Fruit fly (Drosophila melanogaster) whole organism, embryonic: Measurements from ENCODE around the gene CG5079.

Source experiments
- Atf6 ChIP-seq: fragments of 200-800 bp; sonication (Bioruptor generic); IDR thresholded peaks from 2 replicates; pipeline ENCODE4 v1.3.6; 2022; ENCODE audit warnings: missing biosample characterization, missing genetic modification characterization
- CG1024 ChIP-seq: fragments of 200-800 bp; sonication (Bioruptor generic); IDR thresholded peaks from 2 replicates; pipeline ENCODE4 v1.3.6; 2022; ENCODE audit warnings: missing biosample characterization, missing genetic modification characterization
- CG1233 ChIP-seq: fragments of 200-800 bp; sonication (Bioruptor generic); optimal IDR thresholded peaks from 4 replicates; lab custom pipeline; 2018; ENCODE audit warnings: missing biosample characterization, mild to moderate bottlenecking, missing genetic modification characterization
- CG12391 ChIP-seq: fragments of 200-800 bp; sonication (Bioruptor generic); optimal IDR thresholded peaks from 3 replicates; lab custom pipeline; 2018; ENCODE audit warnings: missing biosample characterization, mild to moderate bottlenecking, missing genetic modification characterization, moderate library complexity
- CG14710 ChIP-seq: fragments of 200-800 bp; sonication (Bioruptor generic); optimal IDR thresholded peaks from 3 replicates; lab custom pipeline; 2019; ENCODE audit warnings: missing biosample characterization, mild to moderate bottlenecking, missing genetic modification characterization, moderate library complexity
- CG1792 ChIP-seq: fragments of 200-800 bp; sonication (Bioruptor generic); optimal IDR thresholded peaks from 2 replicates; lab custom pipeline; 2016; ENCODE audit warnings: missing biosample characterization, missing genetic modification characterization
- CG18619 ChIP-seq: fragments of 200-800 bp; sonication (Bioruptor generic); optimal IDR thresholded peaks from 3 replicates; lab custom pipeline; 2017; ENCODE audit warnings: missing biosample characterization, mild to moderate bottlenecking, missing genetic modification characterization
- CG2889 ChIP-seq: fragments of 200-800 bp; sonication (Bioruptor generic); IDR thresholded peaks from 3 replicates; pipeline ENCODE4 v1.3.6; 2022; ENCODE audit warnings: missing biosample characterization, missing genetic modification characterization
- CG31441 ChIP-seq: fragments of 200-800 bp; sonication (Bioruptor generic); IDR thresholded peaks from 2 replicates; pipeline ENCODE4 v1.3.6; 2022; ENCODE audit warnings: missing biosample characterization, missing genetic modification characterization
- CG3995 ChIP-seq: fragments of 200-800 bp; sonication (Bioruptor generic); optimal IDR thresholded peaks from 3 replicates; lab custom pipeline; 2016; ENCODE audit warnings: missing biosample characterization, missing genetic modification characterization
- CG42726 ChIP-seq: fragments of 200-800 bp; sonication (Bioruptor generic); IDR thresholded peaks from 2 replicates; pipeline ENCODE4 v1.3.6; 2022; ENCODE audit warnings: missing biosample characterization, missing genetic modification characterization; ENCODE audit not compliant: partially characterized antibody
- CG4617 ChIP-seq: fragments of 200-800 bp; sonication (Bioruptor generic); optimal IDR thresholded peaks from 3 replicates; lab custom pipeline; 2016; ENCODE audit warnings: missing biosample characterization, missing genetic modification characterization, borderline replicate concordance
- CG4854 ChIP-seq: fragments of 200-800 bp; sonication (Bioruptor generic); optimal IDR thresholded peaks from 2 replicates; lab custom pipeline; 2016; ENCODE audit warnings: missing biosample characterization, missing genetic modification characterization, inconsistent platforms
- CG7745 ChIP-seq: fragments of 200-800 bp; sonication (Bioruptor generic); optimal IDR thresholded peaks from 2 replicates; lab custom pipeline; 2018; ENCODE audit warnings: missing biosample characterization, mild to moderate bottlenecking, missing genetic modification characterization, moderate library complexity
- CG8290 ChIP-seq, 3 experiments: fragments of 200-800 bp; sonication (Bioruptor generic); optimal IDR thresholded peaks; 2 replicates each; lab custom pipeline; 2016 to 2019; ENCODE audit warnings: missing biosample characterization in 3 of 3, missing genetic modification characterization in 3 of 3, mild to moderate bottlenecking in 2 of 3, moderate library complexity in 1 of 3
- CG9797 ChIP-seq: fragments of 200-800 bp; sonication (Bioruptor generic); optimal IDR thresholded peaks from 3 replicates; lab custom pipeline; 2018; ENCODE audit warnings: missing biosample characterization, mild to moderate bottlenecking, missing genetic modification characterization
- Dek ChIP-seq: fragments of 200-800 bp; sonication (Bioruptor generic); optimal IDR thresholded peaks from 3 replicates; lab custom pipeline; 2019; ENCODE audit warnings: missing biosample characterization, mild to moderate bottlenecking, missing genetic modification characterization, moderate library complexity
- Dp ChIP-seq: fragments of 200-800 bp; sonication (Bioruptor generic); optimal IDR thresholded peaks from 2 replicates; lab custom pipeline; 2018; ENCODE audit warnings: missing biosample characterization, mild to moderate bottlenecking, missing genetic modification characterization, moderate library complexity
- Dref ChIP-seq: fragments of 200-800 bp; sonication (Bioruptor generic); IDR thresholded peaks from 2 replicates; pipeline ENCODE4 v1.3.6; 2022; ENCODE audit warnings: missing biosample characterization, missing genetic modification characterization
- Drgx ChIP-seq: fragments of 200-800 bp; sonication (Bioruptor generic); IDR thresholded peaks from 2 replicates; pipeline ENCODE4 v1.3.6; 2022; ENCODE audit warnings: missing biosample characterization, missing genetic modification characterization
- ERR ChIP-seq: fragments of 200-800 bp; sonication (Bioruptor generic); optimal IDR thresholded peaks from 2 replicates; lab custom pipeline; 2016; ENCODE audit warnings: missing biosample characterization, missing genetic modification characterization
- Eip74EF ChIP-seq, 2 experiments: fragments of 200-800 bp in 1 of 2; fragments of >200 bp in 1 of 2; sonication (Bioruptor generic) in 1 of 2; optimal IDR thresholded peaks; 2 replicates each; lab custom pipeline; 2017 to 2019; ENCODE audit warnings: missing biosample characterization in 2 of 2, missing genetic modification characterization in 2 of 2, mild to moderate bottlenecking in 1 of 2, moderate library complexity in 1 of 2
- Ets97D ChIP-seq: fragments of 200-800 bp; sonication (Bioruptor generic); optimal IDR thresholded peaks from 3 replicates; lab custom pipeline; 2016; ENCODE audit warnings: missing biosample characterization, missing genetic modification characterization
- HLHmδ ChIP-seq: fragments of 200-800 bp; sonication (Bioruptor generic); optimal IDR thresholded peaks from 2 replicates; lab custom pipeline; 2018; ENCODE audit warnings: missing biosample characterization, mild to moderate bottlenecking, missing genetic modification characterization, moderate library complexity
- Hmr ChIP-seq: fragments of 200-800 bp; sonication (Bioruptor generic); optimal IDR thresholded peaks from 3 replicates; lab custom pipeline; 2017; ENCODE audit warnings: mild to moderate bottlenecking, missing biosample characterization, missing genetic modification reagents, missing genetic modification characterization
- Hmx ChIP-seq: fragments of 200-800 bp; sonication (Bioruptor generic); optimal IDR thresholded peaks from 2 replicates; lab custom pipeline; 2016; ENCODE audit warnings: missing biosample characterization, missing genetic modification characterization
- Hr3 ChIP-seq: fragments of 200-800 bp; sonication (Bioruptor generic); optimal IDR thresholded peaks from 3 replicates; lab custom pipeline; 2016; ENCODE audit warnings: missing biosample characterization, missing genetic modification characterization
- Lhr ChIP-seq: fragments of 200-800 bp; sonication (Bioruptor generic); optimal IDR thresholded peaks from 3 replicates; lab custom pipeline; 2017; ENCODE audit warnings: mild to moderate bottlenecking, missing biosample characterization, missing genetic modification reagents, missing genetic modification characterization
- MESR4 ChIP-seq: fragments of 200-800 bp; sonication (Bioruptor generic); optimal IDR thresholded peaks from 2 replicates; lab custom pipeline; 2018; ENCODE audit warnings: missing biosample characterization, mild to moderate bottlenecking, missing genetic modification characterization, moderate library complexity
- Max ChIP-seq: fragments of 200-800 bp; sonication (Bioruptor generic); optimal IDR thresholded peaks from 2 replicates; lab custom pipeline; 2016; ENCODE audit warnings: missing biosample characterization, mild to moderate bottlenecking, missing genetic modification characterization
- Med ChIP-seq: fragments of 200-800 bp; sonication (Bioruptor generic); peaks from one replicate; lab custom pipeline; 2016; ENCODE audit warnings: missing biosample characterization, missing genetic modification characterization, mild to moderate bottlenecking, inconsistent platforms, moderate library complexity
- YL-1 ChIP-seq: fragments of 200-800 bp; sonication (Bioruptor generic); optimal IDR thresholded peaks from 3 replicates; lab custom pipeline; 2017; ENCODE audit warnings: missing biosample characterization, mild to moderate bottlenecking, missing genetic modification characterization
- amos ChIP-seq: fragments of 200-800 bp; sonication (Bioruptor generic); IDR thresholded peaks from 2 replicates; pipeline ENCODE4 v1.3.6; 2022; ENCODE audit warnings: missing biosample characterization, missing genetic modification characterization; ENCODE audit not compliant: partially characterized antibody
- az2 ChIP-seq: fragments of 200-800 bp; sonication (Bioruptor generic); optimal IDR thresholded peaks from 3 replicates; lab custom pipeline; 2016; ENCODE audit warnings: missing biosample characterization, missing genetic modification characterization
- bbx ChIP-seq: fragments of 200-800 bp; sonication (Bioruptor generic); IDR thresholded peaks from 2 replicates; pipeline ENCODE4 v1.3.6; 2022; ENCODE audit warnings: missing biosample characterization, missing genetic modification characterization; ENCODE audit not compliant: partially characterized antibody
- chm ChIP-seq: fragments of 200-800 bp; sonication (Bioruptor generic); IDR thresholded peaks from 2 replicates; pipeline ENCODE4 v1.3.6; 2022; ENCODE audit warnings: missing biosample characterization, missing genetic modification characterization
- fu2 ChIP-seq: fragments of 200-800 bp; sonication (Bioruptor generic); optimal IDR thresholded peaks from 2 replicates; lab custom pipeline; 2016; ENCODE audit warnings: missing biosample characterization, missing genetic modification characterization
- gem ChIP-seq: fragments of 200-800 bp; sonication (Bioruptor generic); optimal IDR thresholded peaks from 2 replicates; lab custom pipeline; 2019; ENCODE audit warnings: missing biosample characterization, mild to moderate bottlenecking, missing genetic modification characterization, moderate library complexity
- gfzf ChIP-seq: fragments of 200-800 bp; sonication (Bioruptor generic); optimal IDR thresholded peaks from 2 replicates; lab custom pipeline; 2016; ENCODE audit warnings: missing biosample characterization, mild to moderate bottlenecking, missing genetic modification characterization, moderate library complexity
- jumu ChIP-seq: fragments of 200-800 bp; sonication (Bioruptor generic); optimal IDR thresholded peaks from 3 replicates; lab custom pipeline; 2016; ENCODE audit warnings: missing biosample characterization, missing genetic modification characterization
- pzg ChIP-seq: fragments of 200-800 bp; sonication (Bioruptor generic); optimal IDR thresholded peaks from 3 replicates; lab custom pipeline; 2018; ENCODE audit warnings: missing biosample characterization, mild to moderate bottlenecking, missing genetic modification characterization, moderate library complexity
- stwl ChIP-seq: fragments of 200-800 bp; sonication (Bioruptor generic); optimal IDR thresholded peaks from 3 replicates; lab custom pipeline; 2018; ENCODE audit warnings: missing biosample characterization, mild to moderate bottlenecking, missing genetic modification characterization, moderate library complexity
- tin ChIP-seq: fragments of 200-800 bp; sonication (Bioruptor generic); optimal IDR thresholded peaks from 3 replicates; lab custom pipeline; 2016; ENCODE audit warnings: missing biosample characterization, missing genetic modification characterization
- vvl ChIP-seq: fragments of 200-800 bp; sonication (Bioruptor generic); IDR thresholded peaks from 2 replicates; pipeline ENCODE4 v1.3.6; 2022; ENCODE audit warnings: missing biosample characterization, missing genetic modification characterization

Gene CG5079

dm6 chr3R:25659857-25660417, 46.5 kb downstream of the CG5079 start (continued):
- TF ChIP-seq gem (tag; lab: Kevin White, UChicago), result peak; percentile 2
- TF ChIP-seq ERR (GFP tag; lab: Kevin White, UChicago), result no peak
- TF ChIP-seq CG1792, result no peak
- TF ChIP-seq jumu (GFP tag; lab: Kevin White, UChicago), result no peak
- no peak for TF ChIP-seq fu2 (GFP tag; lab: Kevin White, UChicago)
- TF ChIP-seq, all 482 proteins: peak for 25

- TF ChIP-seq bbx (peak; percentile 26; the same call in 1 of the 2 replicates), CG1024 (GFP tag; lab: Robert Waterston, UW) (0 out of 2 replicates have a peak, but pooled peaks have one; percentile 19), CG8290 (GFP tag; optimal IDR thresholded peaks at IDR 0.05; lab: Kevin White, UChicago) (no peak), CG8290 (tag; optimal IDR thresholded peaks at IDR 0.05; lab: Kevin White, UChicago) (peak in 1 of 2 experiments; percentile 28), CG2889 (GFP tag; lab: Robert Waterston, UW) (no peak), Hmx (no peak), Hr3 (GFP tag; lab: Kevin White, UChicago) (peak; percentile 0), Ets97D (GFP tag; lab: Kevin White, UChicago) (no peak), CG12391 (peak; percentile 37), pzg (peak; percentile 55), Lhr (GFP tag; lab: Kevin White, UChicago) (peak; percentile 54), CG9797 (GFP tag; lab: Kevin White, UChicago) (peak; percentile 74), Dek (tag; lab: Kevin White, UChicago) (no peak), CG7745 (tag; lab: Kevin White, UChicago) (peak; percentile 84), Dref (GFP tag; lab: Robert Waterston, UW) (peak; percentile 27), stwl (tag; lab: Kevin White, UChicago) (peak; percentile 14), CG1233 (GFP tag; lab: Kevin White, UChicago) (no peak), CG3995 (GFP tag; lab: Kevin White, UChicago) (peak; percentile 1), CG31441 (GFP tag; lab: Robert Waterston, UW) (peak; percentile 30; the same call in 1 of the 2 replicates), Atf6 (GFP tag; lab: Robert Waterston, UW) (no peak), tin (GFP tag; lab: Kevin White, UChicago) (peak; percentile 11), CG18619 (GFP tag; lab: Kevin White, UChicago) (peak; percentile 40), chm (peak; percentile 7; the same call in 1 of the 2 replicates), CG4854 (GFP tag; lab: Kevin White, UChicago) (no peak), HLHmδ (peak; percentile 46), gfzf (GFP tag; lab: Kevin White, UChicago) (peak; percentile 83), CG42726 (GFP tag; lab: Robert Waterston, UW) (0 out of 2 replicates have a peak, but pooled peaks have one; percentile 47), MESR4 (GFP tag; lab: Kevin White, UChicago) (peak; percentile 82), amos (GFP tag; lab: Robert Waterston, UW) (peak; percentile 8; the same call in 1 of the 2 replicates), vvl (GFP tag; lab: Robert Waterston, UW) (peak; percentile 33), CG4617 (GFP tag; lab: Kevin White, UChicago) (peak; percentile 63), Hmr (GFP tag; lab: Kevin White, UChicago) (peak; percentile 32), Eip74EF (GFP tag; optimal IDR thresholded peaks at IDR 0.05; lab: Kevin White, UChicago) (peak in 1 of 2 experiments; percentile 29), Med (GFP tag; lab: Kevin White, UChicago) (peak; percentile 6), Dp (GFP tag; lab: Kevin White, UChicago) (peak; percentile 16), az2 (GFP tag; lab: Kevin White, UChicago) (no peak), CG14710 (tag; lab: Kevin White, UChicago) (peak; percentile 42), Drgx (GFP tag; lab: Robert Waterston, UW) (no peak), YL-1 (GFP tag; lab: Kevin White, UChicago) (peak; percentile 2), Max (no peak)
Measured at dm6 chr3R:25660985-25661530, 47.6 kb downstream of the CG5079 start, which contains the start of gene Tnks. Tnks (minus strand) TSS chr3R:25661286.
